Worm (Caenorhabditis elegans): ENCODE results near the gene srw-107.

DNA sequence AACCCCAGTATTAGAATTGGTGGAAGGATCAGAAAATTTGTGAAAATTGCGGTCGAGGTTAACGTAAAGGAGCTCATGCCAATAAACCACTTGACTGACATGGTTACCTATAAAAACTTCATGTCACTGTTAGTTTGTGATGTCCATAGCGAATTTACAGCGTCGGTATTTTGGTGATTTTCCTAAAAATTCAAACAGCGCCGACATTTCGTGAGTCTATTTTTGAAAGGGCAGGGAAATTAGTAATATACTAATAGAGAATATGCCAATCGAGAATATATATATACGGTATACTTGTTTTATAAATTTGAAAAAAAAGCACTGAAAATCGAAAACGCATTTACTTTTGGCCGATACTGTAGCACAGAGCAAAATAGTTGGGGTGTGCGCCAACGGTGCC is 34.6 kb upstream of the srw-107 start, which contains the start of gene srx-8:
- TF ChIP-seq elt-3 (tag; optimal IDR thresholded peaks at IDR 0.05) (no peak), nhr-11 (tag; optimal IDR thresholded peaks at IDR 0.05) (no peak), zag-1 (tag; optimal IDR thresholded peaks at IDR 0.05) (no peak), ztf-11 (tag; optimal IDR thresholded peaks at IDR 0.05) (no peak), unc-62 (GFP tag; optimal IDR thresholded peaks at IDR 0.05) (no peak), lir-3 (tag; optimal IDR thresholded peaks at IDR 0.05; ENCODE audit: poor library complexity) (no peak), nhr-20 (tag; optimal IDR thresholded peaks at IDR 0.05) (no peak), pqm-1 (tag; optimal IDR thresholded peaks at IDR 0.05) (no peak), zip-4 (GFP tag; optimal IDR thresholded peaks at IDR 0.05) (no peak), ama-1 (optimal IDR thresholded peaks at IDR 0.05) (no peak), egl-27 (tag; optimal IDR thresholded peaks at IDR 0.05) (no peak), lin-39 (tag; optimal IDR thresholded peaks at IDR 0.05) (no peak), dpl-1 (GFP tag; optimal IDR thresholded peaks at IDR 0.05) (no peak)

Data from whole organism, L1 larva.